Fruit fly (Drosophila melanogaster): ENCODE data around the gene CG31272.
A peak's percentile ranks its signal among the peaks of the same experiment; 100 is the strongest.

Gene CG31272

DNA sequence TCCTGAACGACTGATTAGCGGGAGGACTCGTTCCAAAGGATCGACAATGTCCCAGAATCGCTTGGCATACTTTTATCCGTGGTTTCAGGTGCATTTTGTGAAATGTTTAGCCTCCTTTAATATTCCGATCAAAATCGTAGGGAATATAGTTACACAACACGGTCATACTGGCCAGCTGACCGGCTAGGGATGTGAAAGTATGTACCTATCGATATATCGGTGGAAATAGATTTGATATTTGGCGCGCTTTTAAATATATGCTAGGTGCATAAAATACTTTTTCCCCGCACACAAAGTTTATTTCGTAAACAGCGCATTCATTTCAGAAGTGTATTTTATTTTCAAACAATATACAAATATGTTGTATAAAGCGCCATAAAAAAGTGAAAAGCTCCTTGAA, 51.0 kb downstream of the CG31272 start, which contains the start of gene CG31278 (continued):
- TF ChIP-seq her (GFP tag; optimal IDR thresholded peaks at IDR 0.05) (no peak), CG13296 (GFP tag; optimal IDR thresholded peaks at IDR 0.05) (no peak), CG6175 (GFP tag; IDR thresholded peaks at IDR 0.05) (no peak), CG1832 (GFP tag; optimal IDR thresholded peaks at IDR 0.05) (no peak), chm (GFP tag; IDR thresholded peaks at IDR 0.05) (no peak), Ptx1 (GFP tag; IDR thresholded peaks at IDR 0.05) (no peak), Scr (GFP tag; IDR thresholded peaks at IDR 0.05; ENCODE audit: partially characterized antibody) (peak; percentile 83), CG1233 (GFP tag; optimal IDR thresholded peaks at IDR 0.05) (no peak), HLH4C (GFP tag; IDR thresholded peaks at IDR 0.05; ENCODE audit: partially characterized antibody) (peak; percentile 64), CG9817 (tag; optimal IDR thresholded peaks at IDR 0.05) (no peak), Vsx1 (GFP tag; optimal IDR thresholded peaks at IDR 0.05) (no peak), Ravus (GFP tag; IDR thresholded peaks at IDR 0.05) (no peak), CG6272 (GFP tag; IDR thresholded peaks at IDR 0.05) (no peak), dmrt11E (tag; optimal IDR thresholded peaks at IDR 0.05) (no peak), scrt (GFP tag; optimal IDR thresholded peaks at IDR 0.05) (no peak), Lpt (GFP tag; optimal IDR thresholded peaks at IDR 0.05) (no peak), Hr39 (optimal IDR thresholded peaks at IDR 0.05) (no peak), Opbp (GFP tag; IDR thresholded peaks at IDR 0.05; ENCODE audit: partially characterized antibody) (peak; percentile 79; the same call in 2 of the 3 replicates), CG11398 (GFP tag; optimal IDR thresholded peaks at IDR 0.05) (no peak), trh (GFP tag; optimal IDR thresholded peaks at IDR 0.05) (no peak), B-H1 (GFP tag; IDR thresholded peaks at IDR 0.05) (no peak), grn (GFP tag; optimal IDR thresholded peaks at IDR 0.05) (no peak), CG9727 (GFP tag; optimal IDR thresholded peaks at IDR 0.05) (no peak), CG18476 (GFP tag; optimal IDR thresholded peaks at IDR 0.05) (no peak), stc (GFP tag; IDR thresholded peaks at IDR 0.05) (no peak), nmo (GFP tag; optimal IDR thresholded peaks at IDR 0.05) (peak; percentile 23), fd102C (GFP tag; optimal IDR thresholded peaks at IDR 0.05) (no peak), CG4617 (GFP tag; optimal IDR thresholded peaks at IDR 0.05; ENCODE audit: borderline replicate concordance) (peak; percentile 66), lmd (GFP tag; IDR thresholded peaks at IDR 0.05) (no peak), Jarid2 (GFP tag; optimal IDR thresholded peaks at IDR 0.05) (no peak), zen (tag; optimal IDR thresholded peaks at IDR 0.05) (no peak), Fer1 (GFP tag; optimal IDR thresholded peaks at IDR 0.05) (no peak), MTF-1 (GFP tag; optimal IDR thresholded peaks at IDR 0.05; ENCODE audit: borderline replicate concordance) (no peak), luna (GFP tag; optimal IDR thresholded peaks at IDR 0.05) (no peak), kay (GFP tag; optimal IDR thresholded peaks at IDR 0.05) (no peak), CG4404 (GFP tag; IDR thresholded peaks at IDR 0.05) (no peak), abd-A (tag; optimal IDR thresholded peaks at IDR 0.05) (no peak), ken (GFP tag; IDR thresholded peaks at IDR 0.05) (no peak), amos (GFP tag; IDR thresholded peaks at IDR 0.05; ENCODE audit: partially characterized antibody) (peak; percentile 84), CG8765 (GFP tag; IDR thresholded peaks at IDR 0.05) (no peak), CG17186 (GFP tag; optimal IDR thresholded peaks at IDR 0.05) (no peak), CG10543 (GFP tag; optimal IDR thresholded peaks at IDR 0.05) (no peak), Drgx (GFP tag; IDR thresholded peaks at IDR 0.05) (no peak), Abd-B (GFP tag; optimal IDR thresholded peaks at IDR 0.05) (no peak), nau (GFP tag; optimal IDR thresholded peaks at IDR 0.05) (no peak), CG3163 (GFP tag; optimal IDR thresholded peaks at IDR 0.05) (no peak), CG7372 (GFP tag; IDR thresholded peaks at IDR 0.05) (no peak), nom (GFP tag; optimal IDR thresholded peaks at IDR 0.05) (no peak), CG5953 (GFP tag; IDR thresholded peaks at IDR 0.05) (no peak), sd (tag; optimal IDR thresholded peaks at IDR 0.05) (no peak), ara (GFP tag; IDR thresholded peaks at IDR 0.05) (no peak), Myb (GFP tag; optimal IDR thresholded peaks at IDR 0.05) (no peak)

Data from whole organism, embryonic.